Fruit fly (Drosophila melanogaster): ENCODE data around the gene sgg.

The sgg gene

DNA sequence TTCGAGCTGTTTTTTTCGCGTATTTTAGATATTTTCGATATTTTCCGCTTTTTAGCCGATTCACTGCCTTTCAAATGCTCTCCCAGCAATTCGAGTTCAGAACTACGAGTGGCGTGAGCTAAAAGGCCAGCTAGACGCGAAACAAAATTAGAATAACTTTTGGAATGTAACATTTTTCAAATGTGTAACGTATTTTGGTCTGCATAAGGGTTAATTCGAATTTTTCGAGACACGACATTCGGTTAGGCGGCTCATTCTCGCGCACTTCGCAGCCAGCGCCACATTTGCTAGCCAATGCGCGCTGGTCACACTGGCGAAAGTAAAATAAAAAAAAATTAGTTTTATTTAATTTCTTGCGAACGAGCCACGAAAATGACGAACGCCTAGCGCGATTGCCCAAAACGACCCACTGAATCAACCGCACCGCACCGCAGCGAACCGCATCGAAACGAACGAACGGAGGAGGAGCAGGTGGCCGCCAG is 9.2 kb upstream of the sgg start, which contains the start of the genes brv3 and Pi4KIIIalpha (continued):
- no peak for TF ChIP-seq crp (GFP tag; optimal IDR thresholded peaks at IDR 0.05)
- TF ChIP-seq cg (GFP tag; optimal IDR thresholded peaks at IDR 0.05), result no peak
- TF ChIP-seq Atf-2 (GFP tag; optimal IDR thresholded peaks at IDR 0.05), result no peak
- TF ChIP-seq aop (GFP tag; IDR thresholded peaks at IDR 0.05), result no peak
- no peak for TF ChIP-seq CG9817 (tag; optimal IDR thresholded peaks at IDR 0.05)
- no peak for TF ChIP-seq ham (GFP tag; IDR thresholded peaks at IDR 0.05)
- TF ChIP-seq Doc3 (GFP tag; IDR thresholded peaks at IDR 0.05; ENCODE audit: partially characterized antibody), result no peak
- no peak for TF ChIP-seq CG8290 (GFP tag; optimal IDR thresholded peaks at IDR 0.05)
- TF ChIP-seq CG8290 (tag; optimal IDR thresholded peaks at IDR 0.05), result no peak
- TF ChIP-seq CG6654 (GFP tag; optimal IDR thresholded peaks at IDR 0.05), result no peak
- TF ChIP-seq cato (GFP tag; optimal IDR thresholded peaks at IDR 0.05; ENCODE audit: borderline replicate concordance), result no peak
- TF ChIP-seq BEAF-32 (GFP tag; optimal IDR thresholded peaks at IDR 0.05), result peak; percentile 53
- no peak for TF ChIP-seq sima (GFP tag; optimal IDR thresholded peaks at IDR 0.05)
- no peak for TF ChIP-seq Stat92E (GFP tag; optimal IDR thresholded peaks at IDR 0.05)
- TF ChIP-seq Sox102F (GFP tag; optimal IDR thresholded peaks at IDR 0.05), result no peak
- TF ChIP-seq Scr (GFP tag; IDR thresholded peaks at IDR 0.05; ENCODE audit: partially characterized antibody), result 0 out of 2 replicates have a peak, but pooled peaks have one; percentile 28

DNA sequence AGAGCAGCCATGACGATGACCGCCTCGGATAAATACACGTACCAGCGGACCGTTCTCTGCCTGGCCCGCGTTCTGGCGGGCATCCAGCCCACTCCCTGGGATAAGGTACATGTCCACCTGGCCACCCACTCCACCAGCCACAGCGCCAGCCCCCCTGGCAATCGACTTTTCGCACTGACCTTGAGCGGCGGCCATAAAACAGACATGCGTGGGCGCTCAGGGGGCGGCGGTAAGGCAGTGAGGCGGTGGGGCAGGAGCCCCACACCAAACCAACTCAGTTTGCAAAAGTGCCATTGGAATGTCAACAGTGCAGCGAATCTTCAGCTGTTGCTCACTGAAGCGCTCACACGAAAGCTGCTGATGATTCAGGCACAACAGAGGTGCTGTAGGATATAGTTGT is 8.7 kb upstream of the sgg start:
- TF ChIP-seq caup (GFP tag; optimal IDR thresholded peaks at IDR 0.05; ENCODE audit: severe bottlenecking) (no peak), CG7786 (GFP tag; optimal IDR thresholded peaks at IDR 0.05) (no peak), ftz-f1 (GFP tag; optimal IDR thresholded peaks at IDR 0.05) (peak; percentile 82), CG11696 (GFP tag; IDR thresholded peaks at IDR 0.05) (no peak), CG17802 (tag; optimal IDR thresholded peaks at IDR 0.05) (no peak), CG17912 (GFP tag; optimal IDR thresholded peaks at IDR 0.05) (no peak), grau (tag; optimal IDR thresholded peaks at IDR 0.05) (no peak), crol (GFP tag; IDR thresholded peaks at IDR 0.05) (peak; percentile 52), dan (GFP tag; IDR thresholded peaks at IDR 0.05) (no peak), sr (GFP tag; IDR thresholded peaks at IDR 0.05) (peak; percentile 54), hb (GFP tag; IDR thresholded peaks at IDR 0.05; ENCODE audit: partially characterized antibody) (0 out of 3 replicates have a peak, but pooled peaks have one; percentile 18)

DNA sequence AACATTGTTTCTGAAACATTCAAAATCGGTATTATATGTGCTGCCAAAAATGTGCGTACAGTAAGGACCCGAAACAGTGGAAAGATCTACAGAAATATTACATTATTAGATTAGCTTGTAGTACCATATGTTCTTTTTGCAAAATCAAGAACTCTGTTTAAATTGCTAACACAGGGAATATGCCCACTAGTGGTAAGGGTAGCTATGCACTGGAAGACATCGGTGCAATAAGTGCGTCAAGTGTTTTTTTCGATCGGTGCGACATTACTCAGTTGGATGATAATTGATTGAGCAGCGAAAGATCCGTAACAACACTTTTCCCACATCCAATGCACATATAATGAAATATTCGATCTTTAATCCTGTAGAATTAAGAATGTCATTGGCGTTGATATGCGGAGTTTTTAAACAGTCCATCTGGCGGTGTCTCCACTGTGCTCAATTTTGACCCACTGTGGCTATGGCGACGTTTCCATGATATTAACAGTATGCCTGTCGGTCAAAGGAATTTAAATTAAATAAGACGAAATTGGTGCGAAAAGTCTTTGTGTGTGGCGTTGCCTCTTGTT is 1.4 kb downstream of the sgg start:
- TF ChIP-seq CG10209 (GFP tag; optimal IDR thresholded peaks at IDR 0.05), result peak; percentile 9
- TF ChIP-seq Ets65A (GFP tag), result peak; percentile 76
- no peak for TF ChIP-seq CG31224 (GFP tag; IDR thresholded peaks at IDR 0.05)
- TF ChIP-seq TFAM (GFP tag; optimal IDR thresholded peaks at IDR 0.05), result no peak
- TF ChIP-seq Lhr (GFP tag; optimal IDR thresholded peaks at IDR 0.05), result no peak
- no peak for TF ChIP-seq CG7372 (GFP tag; IDR thresholded peaks at IDR 0.05)
- TF ChIP-seq CG3726 (GFP tag; IDR thresholded peaks at IDR 0.05), result 0 out of 3 replicates have a peak, but pooled peaks have one; percentile 48
- peak in 1 of 2 experiments; percentile 17 for TF ChIP-seq chif (GFP tag; optimal IDR thresholded peaks at IDR 0.05)
- TF ChIP-seq CG7786 (GFP tag; optimal IDR thresholded peaks at IDR 0.05), result no peak
- TF ChIP-seq CG2712 (tag; optimal IDR thresholded peaks at IDR 0.05), result no peak
- no peak for TF ChIP-seq CG5245 (GFP tag; optimal IDR thresholded peaks at IDR 0.05)
- TF ChIP-seq CG10565 (GFP tag; optimal IDR thresholded peaks at IDR 0.05), result no peak
- TF ChIP-seq grau (tag; optimal IDR thresholded peaks at IDR 0.05), result peak; percentile 11
- 0 out of 2 replicates have a peak, but pooled peaks have one; percentile 15 for TF ChIP-seq Ptx1 (GFP tag; IDR thresholded peaks at IDR 0.05)
- no peak for TF ChIP-seq Atf-2 (GFP tag; optimal IDR thresholded peaks at IDR 0.05)
- TF ChIP-seq Adf1 (GFP tag; IDR thresholded peaks at IDR 0.05), result no peak
- TF ChIP-seq CG11723 (GFP tag; optimal IDR thresholded peaks at IDR 0.05), result no peak
- TF ChIP-seq Scr (GFP tag; IDR thresholded peaks at IDR 0.05; ENCODE audit: partially characterized antibody), result no peak
- TF ChIP-seq Lim3 (GFP tag; IDR thresholded peaks at IDR 0.05), result no peak
- no peak for TF ChIP-seq esg (GFP tag; conservative IDR thresholded peaks at IDR 0.05)
- TF ChIP-seq Spps (tag; optimal IDR thresholded peaks at IDR 0.05), result no peak
- TF ChIP-seq ham (GFP tag; IDR thresholded peaks at IDR 0.05), result no peak
- peak; percentile 15; the same call in 1 of the 2 replicates for TF ChIP-seq Rfx (GFP tag; IDR thresholded peaks at IDR 0.05)
- peak; percentile 18 for TF ChIP-seq CG13775 (GFP tag; optimal IDR thresholded peaks at IDR 0.05)
- TF ChIP-seq repo (GFP tag; optimal IDR thresholded peaks at IDR 0.05), result no peak

Measured in whole organism, embryonic.